Fruit fly (Drosophila melanogaster): ENCODE measurements around the gene CG7987.

The CG7987 gene

DNA sequence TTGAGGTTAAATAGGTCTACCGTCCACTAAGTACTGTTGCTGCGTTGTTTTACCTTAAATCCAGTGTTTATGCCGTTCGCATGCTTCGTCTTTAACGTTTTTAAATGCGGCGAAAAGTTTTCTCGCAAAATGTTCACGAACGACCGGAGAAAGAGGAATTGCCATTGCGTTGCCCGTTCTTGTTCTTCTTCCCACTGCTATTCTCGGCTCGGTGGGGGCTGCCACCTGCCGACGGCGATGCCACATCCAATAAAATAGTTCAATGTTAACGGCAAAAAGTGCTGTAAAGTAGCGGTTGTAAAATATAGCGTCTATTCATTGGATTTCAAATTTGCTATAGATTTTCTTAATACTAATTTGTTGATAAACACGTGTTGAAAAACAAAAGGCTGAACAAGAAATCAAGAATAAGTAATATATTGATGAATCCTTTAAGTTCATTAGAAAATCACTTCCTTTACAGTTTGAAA, at the start of gene CG7987:
Gene CG7987 (minus strand): TSS at position 170 of the 470 bp plus-strand sequence.
- peak; percentile 90 for TF ChIP-seq psq (optimal IDR thresholded peaks at IDR 0.05)
- TF ChIP-seq insv (optimal IDR thresholded peaks at IDR 0.05), result no peak

DNA sequence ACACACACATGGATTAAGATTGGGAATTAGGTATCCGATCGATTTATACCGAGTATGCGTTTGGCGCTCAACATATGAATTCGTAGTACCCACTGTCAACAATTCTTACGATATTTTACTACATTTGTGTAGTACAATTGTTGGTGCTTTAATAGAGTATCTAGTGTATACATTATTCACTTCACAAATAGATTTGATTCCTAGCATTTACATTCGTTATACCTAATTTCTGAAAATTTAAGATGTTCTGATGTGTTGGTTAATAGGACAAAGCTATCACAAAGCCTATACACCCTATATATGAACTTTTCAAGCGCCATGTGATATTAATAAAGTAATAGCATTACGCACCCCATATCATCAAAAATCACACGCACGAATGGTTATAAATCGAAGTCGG, 49.0 kb upstream of the CG7987 start:
- TF ChIP-seq Myc (optimal IDR thresholded peaks at IDR 0.05) (no peak), ttk (optimal IDR thresholded peaks at IDR 0.05) (no peak), insv (optimal IDR thresholded peaks at IDR 0.05) (no peak), h (optimal IDR thresholded peaks at IDR 0.05) (no peak), Sin3A (optimal IDR thresholded peaks at IDR 0.05) (no peak)

DNA sequence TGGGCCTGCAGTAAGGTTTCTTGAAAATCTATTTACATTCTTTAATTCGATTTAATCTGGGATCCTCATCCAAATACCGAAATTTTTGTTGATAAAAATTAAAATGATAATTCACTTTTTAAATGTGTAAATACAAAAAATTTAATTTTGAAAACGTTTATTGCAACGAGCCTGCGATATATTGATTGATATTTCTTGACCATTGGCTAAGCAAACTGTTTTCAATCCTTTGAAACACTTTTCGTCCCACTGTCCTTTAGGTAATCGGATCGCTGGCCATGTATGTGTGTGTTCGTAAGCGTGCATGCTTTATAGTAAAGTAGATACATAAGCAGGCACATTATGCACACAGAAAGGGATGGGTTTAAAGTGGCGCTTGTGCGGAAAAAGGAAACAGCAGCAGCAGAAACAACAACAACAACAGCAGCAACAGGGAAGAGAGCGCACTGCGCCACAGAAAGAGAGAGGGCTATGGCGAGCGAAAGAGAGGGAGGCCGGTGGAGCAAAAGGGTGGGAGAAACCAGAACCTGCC, 48.5 kb upstream of the CG7987 start:
- TF ChIP-seq psq (optimal IDR thresholded peaks at IDR 0.05), result no peak
- TF ChIP-seq ttk (optimal IDR thresholded peaks at IDR 0.05), result no peak
- no peak for TF ChIP-seq insv (optimal IDR thresholded peaks at IDR 0.05)
- no peak for TF ChIP-seq Sin3A (optimal IDR thresholded peaks at IDR 0.05)
- TF ChIP-seq h (optimal IDR thresholded peaks at IDR 0.05), result no peak
- TF ChIP-seq Myc (optimal IDR thresholded peaks at IDR 0.05), result no peak

DNA sequence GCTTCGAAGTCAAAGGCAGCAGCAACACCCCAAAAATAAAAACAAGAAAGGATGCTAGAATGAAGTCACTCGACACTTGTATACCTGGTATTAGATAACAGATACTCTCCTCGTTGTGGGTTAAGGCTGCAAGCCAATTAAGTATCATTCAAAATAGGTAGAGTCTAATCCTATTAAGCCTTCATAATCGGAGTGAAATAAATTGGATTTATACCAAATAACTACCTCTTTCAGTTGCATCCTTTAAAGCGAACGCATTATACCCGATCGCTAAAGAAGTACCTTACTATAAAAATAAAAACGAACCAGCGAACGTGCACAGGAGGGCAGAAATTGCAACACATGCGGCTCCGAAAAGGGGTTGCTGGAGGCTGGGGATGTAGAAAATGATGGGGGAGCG, 46.9 kb upstream of the CG7987 start:
- TF ChIP-seq psq (optimal IDR thresholded peaks at IDR 0.05) (no peak), Sin3A (optimal IDR thresholded peaks at IDR 0.05) (no peak), h (optimal IDR thresholded peaks at IDR 0.05) (no peak), Myc (optimal IDR thresholded peaks at IDR 0.05) (no peak), ttk (optimal IDR thresholded peaks at IDR 0.05) (no peak), insv (optimal IDR thresholded peaks at IDR 0.05) (no peak)

DNA sequence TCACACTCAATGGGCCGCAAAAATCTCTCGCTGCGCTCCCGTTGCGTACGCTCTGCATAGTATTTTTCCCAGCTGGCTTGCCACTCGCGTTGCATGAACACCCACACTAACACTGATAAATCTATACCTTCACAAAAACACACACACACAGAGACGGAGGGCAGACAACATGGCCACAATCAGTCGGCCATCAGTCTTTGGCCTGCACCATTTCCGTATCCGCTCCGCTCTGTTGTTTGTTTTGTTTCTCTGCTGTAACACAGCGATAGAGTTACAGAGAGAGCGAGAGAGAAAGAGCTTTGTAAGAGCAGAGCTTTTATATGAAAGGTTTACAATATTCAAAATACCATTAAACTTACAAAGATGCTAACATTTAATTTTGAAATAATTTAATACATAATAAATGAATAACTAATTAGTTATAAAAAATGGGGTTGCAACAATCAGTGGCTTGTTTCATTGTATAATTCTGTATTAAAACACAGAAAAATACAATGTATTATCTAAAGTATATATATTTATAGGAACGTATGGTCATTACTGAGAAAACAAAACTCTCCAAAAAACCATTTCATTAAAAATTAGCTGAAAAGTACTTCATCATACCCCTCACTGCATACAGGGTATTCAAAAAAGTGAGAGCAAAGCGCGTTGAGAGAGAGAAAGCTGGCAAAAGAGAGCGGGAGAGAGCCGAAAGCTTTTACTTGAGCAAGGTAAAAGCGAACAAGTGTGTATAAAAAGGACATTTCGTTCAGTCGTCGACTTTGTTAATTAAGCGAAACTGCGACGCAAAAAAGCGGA, 33.4 kb upstream of the CG7987 start, which contains the start of gene CG14853:
Gene CG14853 (plus strand): TSS at position 751 of the 801 bp plus-strand sequence.
- TF ChIP-seq insv (optimal IDR thresholded peaks at IDR 0.05), result no peak
- TF ChIP-seq Sin3A (optimal IDR thresholded peaks at IDR 0.05), result no peak
- no peak for TF ChIP-seq h (optimal IDR thresholded peaks at IDR 0.05)

DNA sequence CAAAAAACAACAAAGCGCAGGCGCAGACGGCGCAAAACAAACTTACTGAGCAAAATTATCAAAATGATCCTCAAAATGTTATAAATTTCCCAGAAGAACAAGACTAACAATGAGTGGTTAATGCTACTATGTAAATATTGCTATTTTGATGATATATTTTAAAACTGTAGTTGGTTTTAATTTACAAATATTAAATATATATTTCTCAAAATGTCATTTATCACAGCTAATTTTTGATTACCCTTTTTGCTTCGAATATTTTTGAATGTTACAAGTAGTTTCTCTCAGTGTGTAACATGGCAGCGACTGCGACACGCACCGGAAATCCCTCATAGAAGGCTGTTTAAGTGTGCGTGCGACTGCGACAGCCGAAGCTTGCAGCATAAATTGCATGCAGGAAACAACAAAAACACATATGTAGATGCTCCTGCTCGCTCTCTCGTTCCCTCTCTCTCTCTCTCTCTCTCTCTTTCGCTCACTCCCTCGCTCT, 22.3 kb upstream of the CG7987 start:
- TF ChIP-seq insv (optimal IDR thresholded peaks at IDR 0.05) (no peak), ttk (optimal IDR thresholded peaks at IDR 0.05) (no peak), psq (optimal IDR thresholded peaks at IDR 0.05) (no peak), Myc (optimal IDR thresholded peaks at IDR 0.05) (no peak), Sin3A (optimal IDR thresholded peaks at IDR 0.05) (no peak), h (optimal IDR thresholded peaks at IDR 0.05) (no peak)

DNA sequence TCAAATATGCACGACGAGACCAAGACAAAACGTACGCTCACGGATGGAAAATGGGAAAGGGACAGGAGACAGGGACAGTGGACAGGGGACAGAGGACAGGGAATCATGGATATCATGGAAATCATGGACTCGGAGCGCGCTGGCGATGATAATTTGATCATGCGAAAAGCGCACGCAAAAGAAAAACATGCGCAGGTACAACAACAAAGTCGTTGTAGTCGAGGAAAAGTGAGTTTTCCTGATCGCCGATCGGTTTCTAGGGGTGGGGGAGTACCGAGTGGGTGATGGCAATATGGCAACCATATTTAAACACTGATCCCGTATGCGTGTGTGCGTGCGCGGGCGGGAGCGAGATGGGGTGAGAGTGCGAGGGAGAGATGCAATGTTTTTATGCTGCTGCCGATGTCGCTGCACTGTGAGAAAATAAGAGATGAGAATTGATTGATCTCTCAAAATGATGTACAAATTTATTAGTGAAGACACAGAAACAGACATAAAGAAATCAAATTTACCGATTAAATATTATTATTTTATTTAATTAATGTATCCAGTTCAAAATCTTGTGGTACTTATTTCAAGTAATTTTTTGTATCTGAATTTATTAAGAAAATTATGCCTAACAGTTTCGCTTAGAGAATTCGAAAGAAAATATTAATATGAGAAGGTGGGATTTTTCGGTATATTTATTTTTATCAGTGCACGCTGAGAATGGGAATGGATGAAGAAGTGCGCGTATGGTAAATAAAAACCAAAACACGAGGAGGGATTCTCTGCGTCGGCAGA, 15.3 kb upstream of the CG7987 start:
- TF ChIP-seq psq (optimal IDR thresholded peaks at IDR 0.05), result no peak
- TF ChIP-seq Sin3A (optimal IDR thresholded peaks at IDR 0.05), result no peak
- no peak for TF ChIP-seq ttk (optimal IDR thresholded peaks at IDR 0.05)
- TF ChIP-seq insv (optimal IDR thresholded peaks at IDR 0.05), result no peak
- TF ChIP-seq Myc (optimal IDR thresholded peaks at IDR 0.05), result no peak
- TF ChIP-seq h (optimal IDR thresholded peaks at IDR 0.05), result no peak

DNA sequence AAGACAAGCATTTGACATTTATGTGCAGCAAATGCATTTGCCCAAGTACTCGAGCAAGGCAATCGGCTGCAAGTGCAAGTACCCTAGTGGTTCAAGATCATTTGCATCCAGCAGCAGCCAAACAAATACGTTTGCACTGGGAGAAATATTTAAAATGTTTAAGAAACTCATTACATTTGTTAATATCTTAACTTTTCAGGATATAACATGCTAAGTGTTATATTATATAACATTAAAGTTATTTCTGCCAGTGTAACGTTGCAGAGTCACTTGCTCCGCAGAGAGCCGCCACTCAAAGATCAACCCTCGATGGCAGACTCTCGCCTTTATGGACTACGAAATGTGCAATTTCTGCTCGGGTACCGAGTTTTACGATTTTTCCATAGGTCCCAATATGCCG, 13.8 kb upstream of the CG7987 start:
- no peak for TF ChIP-seq insv (optimal IDR thresholded peaks at IDR 0.05)
- TF ChIP-seq Myc (optimal IDR thresholded peaks at IDR 0.05), result no peak
- no peak for TF ChIP-seq Sin3A (optimal IDR thresholded peaks at IDR 0.05)

DNA sequence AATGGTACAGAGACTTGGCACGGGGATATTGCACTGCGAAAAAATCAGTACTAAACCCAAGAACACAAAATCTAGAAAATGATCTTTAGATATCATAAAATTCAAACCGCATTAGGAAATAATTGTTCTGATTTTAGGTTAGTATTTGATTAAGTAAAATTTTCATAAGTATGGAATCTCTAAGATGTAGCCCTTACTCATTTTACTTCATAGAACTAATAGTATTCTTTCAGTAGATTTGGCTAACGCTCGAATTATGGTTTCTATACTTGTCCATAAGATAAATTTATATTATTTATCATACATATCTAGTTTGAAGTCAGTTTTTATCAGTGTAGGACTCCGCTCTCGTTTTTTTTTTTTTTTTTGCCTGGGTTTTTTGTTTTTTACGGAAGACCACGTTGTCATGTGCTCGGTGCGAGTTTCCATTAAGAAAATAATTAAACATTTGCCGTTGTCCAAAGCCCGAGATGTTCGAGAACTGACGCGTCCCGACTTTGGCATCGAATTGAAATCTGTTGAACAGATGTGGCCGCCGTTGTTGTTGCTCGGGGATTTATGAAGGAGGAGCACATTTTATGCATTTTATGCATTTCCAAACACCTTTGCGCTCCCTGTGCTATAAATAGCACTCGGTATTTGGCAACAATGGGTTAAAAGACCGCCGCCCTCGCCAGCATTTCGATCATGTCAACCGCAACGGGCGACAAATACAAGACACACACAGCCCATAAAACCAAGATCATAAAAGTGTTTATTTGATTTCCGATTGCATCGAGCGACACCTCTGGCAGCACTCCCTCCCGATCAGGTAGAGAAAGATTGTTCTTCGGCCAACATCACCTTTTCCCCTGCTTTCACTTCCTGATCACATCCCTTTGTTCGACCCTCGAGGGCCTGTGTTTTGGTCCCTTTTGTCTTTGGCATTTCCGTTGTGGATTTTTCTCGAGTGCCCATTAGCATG, 11.1 kb upstream of the CG7987 start:
- TF ChIP-seq Myc (optimal IDR thresholded peaks at IDR 0.05) (no peak), h (optimal IDR thresholded peaks at IDR 0.05) (no peak), Sin3A (optimal IDR thresholded peaks at IDR 0.05) (no peak), psq (optimal IDR thresholded peaks at IDR 0.05) (no peak), ttk (optimal IDR thresholded peaks at IDR 0.05) (no peak), insv (optimal IDR thresholded peaks at IDR 0.05) (no peak)

DNA sequence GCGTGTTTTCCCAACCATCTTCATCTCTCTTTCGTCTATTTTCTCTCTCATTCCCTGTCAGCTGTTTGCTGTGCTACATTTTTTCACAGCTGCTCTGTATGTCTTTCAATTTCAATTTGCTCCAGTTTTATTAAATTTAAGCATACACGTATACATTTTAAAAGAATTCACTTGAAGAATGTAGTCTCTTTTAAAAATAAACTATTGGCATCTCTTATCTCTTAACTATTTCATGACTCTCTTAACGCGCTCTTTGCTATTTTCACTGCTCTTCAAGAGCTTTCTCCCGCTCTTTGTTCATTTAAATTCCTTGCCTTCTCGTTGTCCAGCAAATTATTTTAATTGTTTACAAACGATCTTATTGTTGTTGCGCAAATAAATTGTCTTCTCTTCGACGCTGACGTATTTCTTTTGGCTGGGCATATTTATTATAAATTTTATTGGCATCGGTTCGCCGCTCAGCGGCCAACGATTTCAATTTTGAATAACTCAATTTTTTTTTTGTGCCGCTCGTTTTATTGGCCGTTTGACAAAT, 4.4 kb upstream of the CG7987 start:
- TF ChIP-seq ttk (optimal IDR thresholded peaks at IDR 0.05), result no peak
- no peak for TF ChIP-seq Myc (optimal IDR thresholded peaks at IDR 0.05)
- TF ChIP-seq psq (optimal IDR thresholded peaks at IDR 0.05), result no peak
- TF ChIP-seq insv (optimal IDR thresholded peaks at IDR 0.05), result no peak
- TF ChIP-seq Sin3A (optimal IDR thresholded peaks at IDR 0.05), result no peak
- no peak for TF ChIP-seq h (optimal IDR thresholded peaks at IDR 0.05)

DNA sequence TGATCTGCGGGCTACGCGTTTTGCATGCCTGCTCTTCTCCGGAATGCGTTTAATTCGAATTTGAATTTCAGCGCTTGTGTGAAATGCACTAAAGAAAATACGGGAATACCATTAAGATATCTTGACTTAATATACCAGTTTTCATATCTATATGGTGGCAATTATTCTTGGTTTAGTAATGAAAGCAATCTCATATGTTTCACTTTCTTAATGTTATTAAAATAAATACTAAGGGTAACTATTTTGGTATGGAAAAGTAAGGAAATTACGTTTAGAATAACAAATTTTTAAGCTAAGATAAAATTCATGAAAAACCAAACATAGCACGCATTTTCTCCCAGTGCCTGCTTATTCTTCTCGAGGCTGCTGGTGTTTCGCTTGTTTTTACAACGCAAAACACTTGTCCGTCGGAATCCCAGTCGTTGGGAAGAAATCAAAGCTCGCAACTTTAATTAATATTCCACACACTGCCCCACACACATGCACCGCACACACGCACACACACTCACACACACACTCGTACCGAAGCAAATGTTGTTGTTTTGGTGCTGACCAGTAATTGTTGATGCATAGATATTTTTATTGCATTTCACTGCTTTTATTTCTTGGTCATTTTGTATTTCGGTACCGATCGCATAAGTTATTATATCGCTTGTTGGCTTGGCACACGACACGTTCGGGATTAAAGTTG, 2.3 kb upstream of the CG7987 start:
- no peak for TF ChIP-seq Sin3A (optimal IDR thresholded peaks at IDR 0.05)
- TF ChIP-seq psq (optimal IDR thresholded peaks at IDR 0.05), result no peak
- TF ChIP-seq Myc (optimal IDR thresholded peaks at IDR 0.05), result no peak
- no peak for TF ChIP-seq ttk (optimal IDR thresholded peaks at IDR 0.05)
- TF ChIP-seq h (optimal IDR thresholded peaks at IDR 0.05), result no peak
- no peak for TF ChIP-seq insv (optimal IDR thresholded peaks at IDR 0.05)

Measured in Kc167 (cell line).